Fruit fly (Drosophila melanogaster) whole organism, embryonic: ENCODE data around the gene sti.

ENCODE experiments used
- BEAF-32 ChIP-seq: fragments of 200-800 bp; sonication (Bioruptor generic); optimal IDR thresholded peaks from 3 replicates; lab custom pipeline; 2017; ENCODE audit warnings: missing biosample characterization, missing genetic modification characterization, mild to moderate bottlenecking, moderate library complexity, missing genetic modification reagents
- CG10147 ChIP-seq: fragments of 200-800 bp; sonication (Bioruptor generic); optimal IDR thresholded peaks from 2 replicates; lab custom pipeline; 2019; ENCODE audit warnings: missing biosample characterization, mild to moderate bottlenecking, missing genetic modification characterization, moderate library complexity
- CG10366 ChIP-seq: fragments of 200-800 bp; sonication (Bioruptor generic); IDR thresholded peaks from 2 replicates; pipeline ENCODE4 v1.3.6; 2022; ENCODE audit warnings: missing biosample characterization, missing genetic modification characterization
- CG11560 ChIP-seq: fragments of 200-800 bp; sonication (Bioruptor generic); IDR thresholded peaks from 3 replicates; pipeline ENCODE4 v1.3.6; 2022; ENCODE audit warnings: missing biosample characterization, missing genetic modification characterization
- CG12744 ChIP-seq: fragments of 200-800 bp; sonication (Bioruptor generic); optimal IDR thresholded peaks from 2 replicates; lab custom pipeline; 2016; ENCODE audit warnings: missing biosample characterization, missing genetic modification characterization
- CG15601 ChIP-seq: fragments of 200-800 bp; sonication (Bioruptor generic); optimal IDR thresholded peaks from 3 replicates; lab custom pipeline; 2019; ENCODE audit warnings: missing biosample characterization, mild to moderate bottlenecking, missing genetic modification characterization, moderate library complexity
- CG15696 ChIP-seq: fragments of 200-800 bp; sonication (Bioruptor generic); optimal IDR thresholded peaks from 2 replicates; lab custom pipeline; 2019; ENCODE audit warnings: missing biosample characterization, mild to moderate bottlenecking, missing genetic modification characterization, moderate library complexity
- CG17186 ChIP-seq: fragments of 200-800 bp; sonication (Bioruptor generic); optimal IDR thresholded peaks from 3 replicates; lab custom pipeline; 2017; ENCODE audit warnings: missing biosample characterization, missing genetic modification reagents, missing genetic modification characterization
- CG17829 ChIP-seq: fragments of 200-800 bp; optimal IDR thresholded peaks from 2 replicates; lab custom pipeline; 2019; ENCODE audit warnings: missing biosample characterization, mild to moderate bottlenecking, missing genetic modification characterization, moderate library complexity
- CG18619 ChIP-seq: fragments of 200-800 bp; sonication (Bioruptor generic); optimal IDR thresholded peaks from 3 replicates; lab custom pipeline; 2017; ENCODE audit warnings: missing biosample characterization, mild to moderate bottlenecking, missing genetic modification characterization
- CG2120 ChIP-seq: fragments of 200-800 bp; sonication (Bioruptor generic); optimal IDR thresholded peaks from 3 replicates; lab custom pipeline; 2016; ENCODE audit warnings: missing biosample characterization, missing genetic modification characterization
- CG30431 ChIP-seq: fragments of 200-800 bp; sonication (Bioruptor generic); optimal IDR thresholded peaks from 2 replicates; lab custom pipeline; 2017; ENCODE audit warnings: missing biosample characterization, missing genetic modification characterization
- CG3065 ChIP-seq: fragments of 200-800 bp; sonication (Bioruptor generic); optimal IDR thresholded peaks from 2 replicates; lab custom pipeline; 2016; ENCODE audit warnings: missing biosample characterization, missing genetic modification characterization
- CG3163 ChIP-seq: fragments of 200-800 bp; sonication (Bioruptor generic); optimal IDR thresholded peaks from 3 replicates; lab custom pipeline; 2016; ENCODE audit warnings: missing biosample characterization, missing genetic modification characterization
- CG42726 ChIP-seq: fragments of 200-800 bp; sonication (Bioruptor generic); IDR thresholded peaks from 2 replicates; pipeline ENCODE4 v1.3.6; 2022; ENCODE audit warnings: missing biosample characterization, missing genetic modification characterization; ENCODE audit not compliant: partially characterized antibody
- CG6654 ChIP-seq: fragments of 200-800 bp; sonication (Bioruptor generic); optimal IDR thresholded peaks from 2 replicates; lab custom pipeline; 2017; ENCODE audit warnings: missing biosample characterization, mild to moderate bottlenecking, missing genetic modification characterization
- CG7928 ChIP-seq: fragments of 200-800 bp; sonication (Bioruptor generic); optimal IDR thresholded peaks from 2 replicates; lab custom pipeline; 2017; ENCODE audit warnings: missing biosample characterization, mild to moderate bottlenecking, missing genetic modification characterization
- CG8359 ChIP-seq: fragments of 200-800 bp; sonication (Bioruptor generic); optimal IDR thresholded peaks from 2 replicates; lab custom pipeline; 2017; ENCODE audit warnings: missing biosample characterization, mild to moderate bottlenecking, missing genetic modification characterization, borderline replicate concordance
- CG9215 ChIP-seq: fragments of 200-800 bp; sonication (Bioruptor generic); IDR thresholded peaks from 2 replicates; pipeline ENCODE4 v1.3.6; 2022; ENCODE audit warnings: missing biosample characterization, missing genetic modification characterization
- Dad ChIP-seq: fragments of 200-800 bp; sonication (Bioruptor generic); optimal IDR thresholded peaks from 3 replicates; lab custom pipeline; 2016; ENCODE audit warnings: missing biosample characterization, missing genetic modification characterization
- Dbx ChIP-seq: fragments of 200-800 bp; sonication (Bioruptor generic); IDR thresholded peaks from 3 replicates; pipeline ENCODE4 v1.3.6; 2022; ENCODE audit warnings: missing biosample characterization, missing genetic modification characterization
- Dref ChIP-seq: fragments of 200-800 bp; sonication (Bioruptor generic); IDR thresholded peaks from 2 replicates; pipeline ENCODE4 v1.3.6; 2022; ENCODE audit warnings: missing biosample characterization, missing genetic modification characterization
- Elba2 ChIP-seq: fragments of 200-800 bp; sonication (Bioruptor generic); optimal IDR thresholded peaks from 3 replicates; lab custom pipeline; 2016; ENCODE audit warnings: missing biosample characterization, missing genetic modification characterization
- HLH54F ChIP-seq: fragments of 200-800 bp; sonication (Bioruptor generic); optimal IDR thresholded peaks from 3 replicates; lab custom pipeline; 2016; ENCODE audit warnings: missing biosample characterization, missing genetic modification characterization
- Hr51 ChIP-seq, 2 experiments: fragments of 200-800 bp; sonication (Bioruptor generic); optimal IDR thresholded peaks; 2 replicates in 1 of 2; 3 replicates in 1 of 2; lab custom pipeline; 2016 to 2018; ENCODE audit warnings: missing biosample characterization in 2 of 2, missing genetic modification characterization in 2 of 2, mild to moderate bottlenecking in 1 of 2, moderate library complexity in 1 of 2
- Lim3 ChIP-seq: fragments of 200-800 bp; sonication (Bioruptor generic); IDR thresholded peaks from 2 replicates; pipeline ENCODE4 v1.3.6; 2022; ENCODE audit warnings: missing biosample characterization, missing genetic modification characterization
- NFAT ChIP-seq: fragments of 200-800 bp; sonication (Bioruptor generic); IDR thresholded peaks from 2 replicates; pipeline ENCODE4 v1.3.6; 2022; ENCODE audit warnings: missing biosample characterization, missing genetic modification characterization
- Ravus ChIP-seq: fragments of 200-800 bp; sonication (Bioruptor generic); IDR thresholded peaks from 2 replicates; pipeline ENCODE4 v1.3.6; 2022; ENCODE audit warnings: missing biosample characterization, missing genetic modification characterization
- Scr ChIP-seq: fragments of 200-800 bp; sonication (Bioruptor generic); IDR thresholded peaks from 2 replicates; pipeline ENCODE4 v1.3.6; 2022; ENCODE audit warnings: missing biosample characterization, missing genetic modification characterization; ENCODE audit not compliant: partially characterized antibody
- Vsx1 ChIP-seq: fragments of 200-800 bp; sonication (Bioruptor generic); optimal IDR thresholded peaks from 2 replicates; lab custom pipeline; 2017; ENCODE audit warnings: missing biosample characterization, mild to moderate bottlenecking, missing genetic modification characterization, missing genetic modification reagents
- Xrp1 ChIP-seq: fragments of 200-800 bp; sonication (Bioruptor generic); IDR thresholded peaks from 2 replicates; pipeline ENCODE4 v1.3.6; 2022; ENCODE audit warnings: missing biosample characterization, missing genetic modification characterization
- abd-A ChIP-seq: fragments of 200-800 bp; sonication (Bioruptor generic); optimal IDR thresholded peaks from 3 replicates; lab custom pipeline; 2019; ENCODE audit warnings: missing biosample characterization, mild to moderate bottlenecking, missing genetic modification characterization, moderate library complexity
- ase ChIP-seq: fragments of 200-800 bp; sonication (Bioruptor generic); IDR thresholded peaks from 3 replicates; pipeline ENCODE4 v1.3.6; 2022; ENCODE audit warnings: missing biosample characterization, missing genetic modification characterization
- bcd ChIP-seq: fragments of 200-800 bp; sonication (Bioruptor generic); optimal IDR thresholded peaks from 2 replicates; lab custom pipeline; 2017; ENCODE audit warnings: missing biosample characterization, mild to moderate bottlenecking, missing genetic modification characterization
- br ChIP-seq: fragments of >200 bp; optimal IDR thresholded peaks from 2 replicates; lab custom pipeline; 2017
- cato ChIP-seq: fragments of 200-800 bp; sonication (Bioruptor generic); optimal IDR thresholded peaks from 2 replicates; lab custom pipeline; 2016; ENCODE audit warnings: missing biosample characterization, missing genetic modification characterization, borderline replicate concordance
- chif ChIP-seq, 2 experiments: fragments of 200-800 bp; sonication (Bioruptor generic); optimal IDR thresholded peaks; 3 replicates each; lab custom pipeline; 2016; ENCODE audit warnings: missing biosample characterization in 2 of 2, missing genetic modification characterization in 2 of 2
- ewg ChIP-seq: fragments of 200-800 bp; sonication (Bioruptor generic); optimal IDR thresholded peaks from 3 replicates; lab custom pipeline; 2017; ENCODE audit warnings: mild to moderate bottlenecking, missing biosample characterization, missing genetic modification reagents, missing genetic modification characterization
- eyg ChIP-seq: fragments of 200-800 bp; sonication (Bioruptor generic); optimal IDR thresholded peaks from 3 replicates; lab custom pipeline; 2016; ENCODE audit warnings: missing biosample characterization, missing genetic modification characterization
- fd96Cb ChIP-seq: fragments of 200-800 bp; sonication (Bioruptor generic); optimal IDR thresholded peaks from 2 replicates; lab custom pipeline; 2018; ENCODE audit warnings: missing biosample characterization, mild to moderate bottlenecking, missing genetic modification characterization, moderate library complexity
- fru ChIP-seq: fragments of >200 bp; optimal IDR thresholded peaks from 2 replicates; lab custom pipeline; 2017
- gcm ChIP-seq: fragments of 200-800 bp; sonication (Bioruptor generic); optimal IDR thresholded peaks from 2 replicates; lab custom pipeline; 2019; ENCODE audit warnings: missing biosample characterization, mild to moderate bottlenecking, missing genetic modification characterization, moderate library complexity
- grn ChIP-seq: fragments of 200-800 bp; sonication (Bioruptor generic); optimal IDR thresholded peaks from 3 replicates; lab custom pipeline; 2017; ENCODE audit warnings: missing biosample characterization, missing genetic modification characterization
- gsb-n ChIP-seq: fragments of 200-800 bp; sonication (Bioruptor generic); optimal IDR thresholded peaks from 3 replicates; lab custom pipeline; 2018; ENCODE audit warnings: missing biosample characterization, mild to moderate bottlenecking, missing genetic modification characterization
- oc ChIP-seq: fragments of 200-800 bp; sonication (Bioruptor generic); optimal IDR thresholded peaks from 2 replicates; lab custom pipeline; 2018; ENCODE audit warnings: missing biosample characterization, mild to moderate bottlenecking, missing genetic modification characterization, moderate library complexity
- org-1 ChIP-seq: fragments of 200-800 bp; sonication (Bioruptor generic); optimal IDR thresholded peaks from 2 replicates; lab custom pipeline; 2017; ENCODE audit warnings: missing biosample characterization, missing genetic modification characterization
- sens ChIP-seq: fragments of 200-800 bp; sonication (Bioruptor generic); peaks from one replicate; lab custom pipeline; 2016; ENCODE audit warnings: missing biosample characterization, missing genetic modification characterization
- sima ChIP-seq: fragments of 200-800 bp; sonication (Bioruptor generic); optimal IDR thresholded peaks from 2 replicates; lab custom pipeline; 2016; ENCODE audit warnings: missing biosample characterization, missing genetic modification characterization
- sisA ChIP-seq: fragments of 200-800 bp; sonication (Bioruptor generic); IDR thresholded peaks from 2 replicates; pipeline ENCODE4 v1.3.6; 2022; ENCODE audit warnings: missing biosample characterization, missing genetic modification characterization
- sqz ChIP-seq: fragments of 200-800 bp; sonication (Bioruptor generic); optimal IDR thresholded peaks from 3 replicates; lab custom pipeline; 2018; ENCODE audit warnings: missing biosample characterization, mild to moderate bottlenecking, missing genetic modification characterization
- ssp ChIP-seq: fragments of 200-800 bp; sonication (Bioruptor generic); IDR thresholded peaks from 2 replicates; pipeline ENCODE4 v1.3.6; 2022; ENCODE audit warnings: missing biosample characterization, missing genetic modification characterization

The sti gene

dm6 chr3L:12514762-12515215 is at the start of gene sti, which contains the start of gene tral (continued):
- TF ChIP-seq CG10147 (GFP tag; lab: Kevin White, UChicago) (peak; percentile 82), CG17829 (tag; lab: Kevin White, UChicago) (peak; percentile 91), grn (peak; percentile 40), CG30431 (GFP tag; lab: Kevin White, UChicago) (peak; percentile 83), chif (GFP tag; optimal IDR thresholded peaks at IDR 0.05; lab: Kevin White, UChicago) (peak; percentile 85 to 93), cato (peak; percentile 89), ssp (peak; percentile 70), gsb-n (no peak), bcd (peak; percentile 89), CG15601 (tag; lab: Kevin White, UChicago) (peak; percentile 76), Hr51 (GFP tag; optimal IDR thresholded peaks at IDR 0.05; lab: Kevin White, UChicago) (peak; percentile 79 to 96), fd96Cb (peak; percentile 74), CG6654 (GFP tag; lab: Kevin White, UChicago) (peak; percentile 52), CG3065 (GFP tag; lab: Kevin White, UChicago) (peak; percentile 64), Elba2 (GFP tag; lab: Kevin White, UChicago) (peak; percentile 65), CG11560 (tag; lab: Robert Waterston, UW) (peak; percentile 81), ewg (GFP tag; lab: Kevin White, UChicago) (peak; percentile 81), fru (lab: Kevin White, UChicago) (peak; percentile 38), oc (tag; lab: Kevin White, UChicago) (no peak), sens (GFP tag; lab: Kevin White, UChicago) (peak; percentile 98), ase (peak; percentile 78), Dbx (peak; percentile 91), CG8359 (GFP tag; lab: Kevin White, UChicago) (peak; percentile 59), BEAF-32 (GFP tag; lab: Kevin White, UChicago) (peak; percentile 58), br (lab: Kevin White, UChicago) (no peak), CG3163 (peak; percentile 82), CG9215 (peak; percentile 90), CG15696 (tag; lab: Kevin White, UChicago) (peak; percentile 79), Vsx1 (GFP tag; lab: Kevin White, UChicago) (no peak), sisA (peak; percentile 87), Xrp1 (GFP tag; lab: Robert Waterston, UW) (peak; percentile 84), Dref (GFP tag; lab: Robert Waterston, UW) (peak; percentile 53), abd-A (tag; lab: Kevin White, UChicago) (no peak), CG42726 (GFP tag; lab: Robert Waterston, UW) (no peak; the same call in 1 of the 2 replicates), CG17186 (GFP tag; lab: Kevin White, UChicago) (peak; percentile 94), CG18619 (GFP tag; lab: Kevin White, UChicago) (peak; percentile 84), org-1 (GFP tag; lab: Kevin White, UChicago) (peak; percentile 52), Dad (GFP tag; lab: Kevin White, UChicago) (peak; percentile 91), eyg (GFP tag; lab: Kevin White, UChicago) (peak; percentile 87), sima (GFP tag; lab: Kevin White, UChicago) (peak; percentile 42), Ravus (GFP tag; lab: Robert Waterston, UW) (peak; percentile 62), NFAT (GFP tag; lab: Robert Waterston, UW) (peak; percentile 88), sqz (peak; percentile 79), CG2120 (GFP tag; lab: Kevin White, UChicago) (peak; percentile 97), CG12744 (GFP tag; lab: Kevin White, UChicago) (peak; percentile 90), gcm (GFP tag; lab: Kevin White, UChicago) (peak; percentile 71), CG10366 (GFP tag; lab: Robert Waterston, UW) (peak; percentile 83), HLH54F (GFP tag; lab: Kevin White, UChicago) (peak; percentile 96), CG7928 (GFP tag; lab: Kevin White, UChicago) (peak; percentile 100), Lim3 (GFP tag; lab: Robert Waterston, UW) (no peak), Scr (GFP tag; lab: Robert Waterston, UW) (peak; percentile 53)
